Worm (Caenorhabditis elegans): ENCODE results near the gene srw-8.

DNA sequence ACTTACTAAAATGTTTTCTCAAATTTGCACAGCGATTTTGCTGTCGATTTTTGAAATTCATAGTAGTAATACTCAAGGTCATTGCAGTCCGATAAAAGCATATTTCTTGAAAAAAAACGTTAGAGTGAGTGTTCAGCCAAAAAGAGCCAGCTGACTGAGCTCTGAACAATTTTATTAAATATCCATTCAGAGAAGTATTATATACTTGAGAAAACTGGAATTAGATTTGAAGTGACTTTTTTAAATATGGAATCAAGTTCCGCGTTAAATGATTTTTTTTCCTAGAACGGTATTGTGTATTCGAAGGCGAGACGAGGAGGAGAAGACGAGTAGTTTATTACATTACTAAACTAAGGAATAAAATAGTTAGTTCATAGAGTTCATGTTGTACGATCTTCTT lies 42.7 kb downstream of the srw-8 start, which contains the start of gene srw-121:
- TF ChIP-seq pha-4 (tag; optimal IDR thresholded peaks at IDR 0.05) (no peak), nhr-11 (tag; optimal IDR thresholded peaks at IDR 0.05) (no peak), nfya-1 (tag; optimal IDR thresholded peaks at IDR 0.05) (no peak), unc-55 (GFP tag; optimal IDR thresholded peaks at IDR 0.05) (no peak), ama-1 (optimal IDR thresholded peaks at IDR 0.05) (no peak), tbx-2 (tag; optimal IDR thresholded peaks at IDR 0.05) (no peak), gmeb-2 (tag; optimal IDR thresholded peaks at IDR 0.05) (no peak), sdc-2 (tag; optimal IDR thresholded peaks at IDR 0.05) (no peak), elt-2 (tag; optimal IDR thresholded peaks at IDR 0.05) (no peak), pag-3 (tag; optimal IDR thresholded peaks at IDR 0.05; ENCODE audit: borderline replicate concordance) (no peak), sox-2 (GFP tag; IDR thresholded peaks at IDR 0.05) (no peak), mec-3 (tag; optimal IDR thresholded peaks at IDR 0.05; ENCODE audit: borderline replicate concordance) (no peak)

Data from whole organism, late embryonic.